Worm (Caenorhabditis elegans) whole organism, young adult: ENCODE results near the gene C40A11.2.

Experiments used
- B0019.2 ChIP-seq: fragments of 200-800 bp; sonication (Bioruptor generic); conservative IDR thresholded peaks from 2 replicates; pipeline ENCODE4 v1.3.6; 2022; ENCODE audit warnings: missing genetic modification reagents, missing genetic modification characterization, missing compliant biosample characterization
- B0261.1 ChIP-seq: sonication (generic microtip); optimal IDR thresholded peaks from 2 replicates; lab custom pipeline; 2016; ENCODE audit warnings: mild to moderate bottlenecking, missing genetic modification characterization, moderate library complexity, missing compliant biosample characterization
- F23B12.7 ChIP-seq: sonication (generic microtip); optimal IDR thresholded peaks from 2 replicates; lab custom pipeline; 2017; ENCODE audit warnings: missing genetic modification characterization, mild to moderate bottlenecking, missing compliant biosample characterization, antibody characterized with exemption, moderate library complexity; ENCODE audit not compliant: insufficient read depth
- hlh-26 ChIP-seq: fragments of 200-800 bp; sonication (Bioruptor generic); conservative IDR thresholded peaks from 2 replicates; pipeline ENCODE4 v1.3.6; 2022; ENCODE audit warnings: missing genetic modification reagents, missing genetic modification characterization, missing compliant biosample characterization
- sea-2 ChIP-seq: fragments of 200-800 bp; sonication (Bioruptor generic); IDR thresholded peaks from 2 replicates; pipeline ENCODE4 v1.3.6; 2022; ENCODE audit warnings: missing genetic modification characterization, missing compliant biosample characterization
- unc-62 ChIP-seq: fragments of 150-350 bp; optimal IDR thresholded peaks from 2 replicates; lab custom pipeline; 2014; ENCODE audit warnings: missing biosample characterization, missing genetic modification reagents, missing genetic modification characterization

ce11 chrII:2138901-2139300, 7.8 kb upstream of the C40A11.2 start:
- no peak for TF ChIP-seq B0019.2 (GFP tag; lab: Robert Waterston, UW)
- no peak for TF ChIP-seq sea-2 (GFP tag; lab: Robert Waterston, UW)
- TF ChIP-seq hlh-26: no peak
- TF ChIP-seq unc-62 (GFP tag; lab: Kevin White, UChicago): no peak
- TF ChIP-seq F23B12.7 (tag; lab: Kevin White, UChicago): no peak
- no peak for TF ChIP-seq B0261.1 (tag; lab: Kevin White, UChicago)
